Worm (Caenorhabditis elegans): Measurements from ENCODE around the gene mlc-7.

mlc-7 gene

DNA sequence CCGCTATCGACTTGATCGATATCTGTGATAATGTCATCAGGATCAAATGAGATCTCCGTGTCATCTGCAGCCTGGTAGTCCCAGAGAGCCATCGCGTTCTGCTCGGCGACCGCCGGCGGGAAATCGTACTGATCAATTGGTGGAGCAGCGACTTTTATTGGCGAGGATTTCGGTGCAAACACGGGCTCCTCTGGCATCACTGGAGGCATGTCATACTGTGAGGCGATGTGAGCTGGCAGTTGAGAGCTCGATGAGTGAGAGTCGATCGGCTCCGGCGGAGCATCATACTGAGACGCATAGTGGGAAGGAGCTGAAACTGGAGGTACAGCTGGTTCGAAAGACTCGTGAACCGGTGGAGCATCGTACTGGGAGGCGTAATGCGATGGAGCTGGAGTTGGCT lies 8.4 kb downstream of the mlc-7 start:
- TF ChIP-seq unc-120 (tag; optimal IDR thresholded peaks at IDR 0.05; ENCODE audit: poor library complexity, severe bottlenecking) (no peak), ces-1 (GFP tag; optimal IDR thresholded peaks at IDR 0.05) (no peak), lin-13 (tag; optimal IDR thresholded peaks at IDR 0.05) (no peak), mls-2 (tag; optimal IDR thresholded peaks at IDR 0.05) (no peak)

ce11 chrIII:13761022-13761421 lies 9.8 kb downstream of the mlc-7 start:
- no peak for TF ChIP-seq lsy-2 (tag; optimal IDR thresholded peaks at IDR 0.05)
- no peak for TF ChIP-seq bed-3 (GFP tag; optimal IDR thresholded peaks at IDR 0.05)
- TF ChIP-seq nhr-2 (tag; optimal IDR thresholded peaks at IDR 0.05) = no peak
- no peak for TF ChIP-seq nhr-237 (tag; optimal IDR thresholded peaks at IDR 0.05)
- TF ChIP-seq pha-4 (tag; optimal IDR thresholded peaks at IDR 0.05) = no peak
- no peak for TF ChIP-seq ces-1 (GFP tag; optimal IDR thresholded peaks at IDR 0.05)
- no peak for TF ChIP-seq nhr-28 (tag; optimal IDR thresholded peaks at IDR 0.05)
- no peak for TF ChIP-seq mls-2 (tag; optimal IDR thresholded peaks at IDR 0.05)
- no peak for TF ChIP-seq ham-2 (GFP tag; optimal IDR thresholded peaks at IDR 0.05)
- TF ChIP-seq M03D4.4 (tag; optimal IDR thresholded peaks at IDR 0.05) = no peak
- no peak for TF ChIP-seq blmp-1 (tag; optimal IDR thresholded peaks at IDR 0.05)
- TF ChIP-seq mab-5 (tag; optimal IDR thresholded peaks at IDR 0.05) = no peak
- no peak for TF ChIP-seq sem-2 (GFP tag; optimal IDR thresholded peaks at IDR 0.05)
- no peak for TF ChIP-seq tbx-8 (GFP tag; optimal IDR thresholded peaks at IDR 0.05)
- no peak for TF ChIP-seq flh-1 (GFP tag; optimal IDR thresholded peaks at IDR 0.05)
- TF ChIP-seq lin-32 (GFP tag; optimal IDR thresholded peaks at IDR 0.05) = no peak
- no peak for TF ChIP-seq elt-3 (tag; optimal IDR thresholded peaks at IDR 0.05)
- TF ChIP-seq drap-1 (GFP tag; optimal IDR thresholded peaks at IDR 0.05) = no peak

DNA sequence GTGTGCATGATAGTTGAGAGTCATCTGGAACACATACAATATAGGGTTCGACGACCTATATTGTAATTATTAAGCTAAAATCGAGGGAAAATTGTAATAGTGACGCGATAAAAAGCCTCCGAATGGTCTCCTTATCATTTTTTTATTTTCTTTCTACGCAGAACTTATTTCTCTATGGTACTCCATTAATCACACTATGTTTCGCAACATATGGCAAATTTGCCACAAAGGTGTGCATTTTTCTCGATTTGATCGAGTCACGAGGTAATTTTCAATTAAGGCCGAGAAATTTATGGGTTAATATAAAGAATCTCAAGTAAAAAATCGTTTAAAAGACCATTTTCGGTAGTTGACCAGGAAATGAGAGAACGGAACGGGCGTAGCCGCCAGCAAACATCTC lies 10.8 kb downstream of the mlc-7 start, which contains the start of gene dbn-1:
TSS of gene dbn-1 (minus strand) at position 24 of the 400 bp plus-strand sequence.
- TF ChIP-seq lsy-2 (tag; optimal IDR thresholded peaks at IDR 0.05) (no peak), drap-1 (GFP tag; optimal IDR thresholded peaks at IDR 0.05) (no peak), snpc-4 (tag; optimal IDR thresholded peaks at IDR 0.05) (no peak), mls-2 (tag; optimal IDR thresholded peaks at IDR 0.05) (no peak), sem-2 (GFP tag; optimal IDR thresholded peaks at IDR 0.05) (no peak), lin-32 (GFP tag; optimal IDR thresholded peaks at IDR 0.05) (no peak), blmp-1 (tag; optimal IDR thresholded peaks at IDR 0.05) (no peak), ceh-39 (tag; optimal IDR thresholded peaks at IDR 0.05) (no peak), tbx-8 (GFP tag; optimal IDR thresholded peaks at IDR 0.05) (no peak), nhr-2 (tag; optimal IDR thresholded peaks at IDR 0.05) (no peak), ham-2 (GFP tag; optimal IDR thresholded peaks at IDR 0.05) (no peak), nhr-12 (tag; optimal IDR thresholded peaks at IDR 0.05) (no peak), elt-1 (tag; optimal IDR thresholded peaks at IDR 0.05; ENCODE audit: borderline replicate concordance, insufficient read depth) (no peak), lin-13 (tag; optimal IDR thresholded peaks at IDR 0.05) (no peak), ces-1 (GFP tag; optimal IDR thresholded peaks at IDR 0.05) (no peak), unc-39 (tag; optimal IDR thresholded peaks at IDR 0.05) (no peak)

DNA sequence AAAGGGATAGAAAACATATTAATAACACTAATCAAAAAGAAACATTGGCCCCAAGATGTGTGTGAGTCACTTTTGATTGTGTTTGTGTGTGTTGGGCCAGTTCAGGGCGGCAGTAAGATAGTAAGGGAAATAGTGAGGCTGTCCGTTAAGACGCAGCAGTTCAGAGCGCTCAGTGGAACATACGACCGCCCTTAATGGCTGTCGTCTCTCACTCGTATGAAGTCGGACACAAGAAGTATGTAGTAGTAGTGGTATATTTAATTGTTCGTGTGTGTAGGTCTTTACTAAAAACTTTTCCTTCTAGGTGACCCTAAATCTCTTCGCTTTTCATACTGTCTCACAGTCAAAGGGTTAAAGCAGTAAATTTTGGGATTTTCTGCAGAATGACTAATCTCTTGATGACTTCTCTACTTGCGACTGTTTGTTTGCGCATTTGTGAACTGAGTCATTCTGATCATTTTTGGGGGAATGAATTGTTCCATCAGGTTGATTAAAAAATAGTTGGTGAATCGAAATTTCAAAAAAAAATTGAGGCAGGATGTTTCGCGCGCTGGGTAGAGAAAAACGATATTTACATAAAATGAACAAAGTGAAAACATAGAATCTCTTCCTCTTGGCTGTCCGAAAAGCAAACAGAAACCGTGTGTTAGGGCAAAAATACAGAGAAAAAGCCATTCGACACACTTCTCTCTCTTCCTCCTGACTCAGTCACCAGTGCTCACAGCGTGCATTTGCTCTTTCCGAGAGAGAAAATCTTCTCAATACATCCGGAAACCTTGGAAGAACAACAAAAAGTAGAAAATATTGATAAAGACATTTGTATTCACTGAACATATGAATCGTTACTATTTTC lies 12.2 kb downstream of the mlc-7 start:
- TF ChIP-seq mls-2 (tag; optimal IDR thresholded peaks at IDR 0.05) (peak; percentile 17), drap-1 (GFP tag; optimal IDR thresholded peaks at IDR 0.05) (no peak), unc-120 (tag; optimal IDR thresholded peaks at IDR 0.05; ENCODE audit: poor library complexity, severe bottlenecking) (no peak), lsy-2 (tag; optimal IDR thresholded peaks at IDR 0.05) (no peak)

DNA sequence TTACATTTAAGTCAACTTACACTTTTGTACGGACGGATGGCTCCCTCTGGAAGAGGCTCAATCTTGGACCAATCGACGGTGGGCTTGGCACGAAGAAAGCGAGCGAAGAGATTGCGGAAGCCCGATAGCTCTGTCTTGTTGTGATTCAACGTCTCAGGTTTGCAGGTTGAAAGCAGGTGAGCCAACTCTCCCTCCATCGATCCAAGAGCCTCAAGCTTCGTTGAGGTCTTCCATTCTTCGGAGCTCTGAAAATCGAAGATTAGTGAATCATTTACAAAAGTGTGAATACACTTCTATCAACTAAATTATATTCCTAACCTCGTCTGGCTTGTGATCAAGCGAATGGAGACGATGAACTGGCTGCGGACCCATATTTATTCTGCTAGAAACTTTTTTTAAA lies 14.5 kb downstream of the mlc-7 start:
- TF ChIP-seq elt-1 (tag; optimal IDR thresholded peaks at IDR 0.05; ENCODE audit: borderline replicate concordance, insufficient read depth) (no peak), bed-3 (GFP tag; optimal IDR thresholded peaks at IDR 0.05) (no peak), ham-2 (GFP tag; optimal IDR thresholded peaks at IDR 0.05) (no peak), lin-13 (tag; optimal IDR thresholded peaks at IDR 0.05) (no peak), ces-1 (GFP tag; optimal IDR thresholded peaks at IDR 0.05) (no peak), lsy-2 (tag; optimal IDR thresholded peaks at IDR 0.05) (no peak), blmp-1 (tag; optimal IDR thresholded peaks at IDR 0.05) (no peak), hlh-1 (tag; optimal IDR thresholded peaks at IDR 0.05) (no peak), unc-62 (GFP tag; optimal IDR thresholded peaks at IDR 0.05) (no peak), flh-1 (GFP tag; optimal IDR thresholded peaks at IDR 0.05) (no peak)

Data from whole organism, mixed stage, embryonic.